Worm (Caenorhabditis elegans): ENCODE measurements around the gene sid-3.

- TF ChIP-seq unc-39 (tag; optimal IDR thresholded peaks at IDR 0.05), result no peak
- TF ChIP-seq ceh-28 (tag; optimal IDR thresholded peaks at IDR 0.05), result no peak
- TF ChIP-seq zip-2 (tag; optimal IDR thresholded peaks at IDR 0.05), result no peak
- TF ChIP-seq lir-3 (tag; optimal IDR thresholded peaks at IDR 0.05), result no peak
- TF ChIP-seq ceh-82 (tag; optimal IDR thresholded peaks at IDR 0.05), result no peak
Measured at ce11 chrX:17221873-17222525, 35.8 kb downstream of the sid-3 start, which contains the start of gene rab-6.2.
